Fruit fly (Drosophila melanogaster) Kc167 (cell line): ENCODE results near the gene AhcyL1.

Source experiments
- Myc ChIP-seq: fragments of >200 bp; optimal IDR thresholded peaks from 2 replicates; lab custom pipeline; 2017; ENCODE audit warnings: missing external identifiers
- Sin3A ChIP-seq: fragments of >200 bp; optimal IDR thresholded peaks from 2 replicates; lab custom pipeline; 2018; ENCODE audit warnings: missing external identifiers
- h ChIP-seq: fragments of >200 bp; optimal IDR thresholded peaks from 3 replicates; lab custom pipeline; 2018; ENCODE audit warnings: missing external identifiers
- insv ChIP-seq: fragments of >200 bp; optimal IDR thresholded peaks from 3 replicates; lab custom pipeline; 2018; ENCODE audit warnings: missing external identifiers
- psq ChIP-seq: fragments of >200 bp; optimal IDR thresholded peaks from 2 replicates; lab custom pipeline; 2017; ENCODE audit warnings: missing external identifiers
- ttk ChIP-seq: sonication (Bioruptor generic); optimal IDR thresholded peaks from 2 replicates; lab custom pipeline; 2017; ENCODE audit warnings: missing external identifiers

The AhcyL1 gene

dm6 chr3L:2802085-2802484, 30.0 kb upstream of the AhcyL1 start:
- TF ChIP-seq Myc (lab: Kevin White, UChicago) (no peak), h (lab: Kevin White, UChicago) (no peak), insv (lab: Kevin White, UChicago) (no peak), psq (lab: Kevin White, UChicago) (no peak)

- no peak for TF ChIP-seq psq (lab: Kevin White, UChicago)
- no peak for TF ChIP-seq Sin3A (lab: Kevin White, UChicago)
- no peak for TF ChIP-seq Myc (lab: Kevin White, UChicago)
- TF ChIP-seq ttk, result no peak
- no peak for TF ChIP-seq h (lab: Kevin White, UChicago)
- no peak for TF ChIP-seq insv (lab: Kevin White, UChicago)
Measured at dm6 chr3L:2801376-2801775, 29.3 kb upstream of the AhcyL1 start.

- TF ChIP-seq Sin3A (lab: Kevin White, UChicago) (no peak), h (lab: Kevin White, UChicago) (no peak), ttk (no peak), Myc (lab: Kevin White, UChicago) (no peak), psq (lab: Kevin White, UChicago) (no peak), insv (lab: Kevin White, UChicago) (no peak)
Measured at dm6 chr3L:2800329-2800728, 28.2 kb upstream of the AhcyL1 start.

dm6 chr3L:2799110-2799618, 27.0 kb upstream of the AhcyL1 start:
- no peak for TF ChIP-seq Myc (lab: Kevin White, UChicago)
- no peak for TF ChIP-seq insv (lab: Kevin White, UChicago)
- no peak for TF ChIP-seq ttk
- TF ChIP-seq h (lab: Kevin White, UChicago), result no peak
- no peak for TF ChIP-seq psq (lab: Kevin White, UChicago)
- no peak for TF ChIP-seq Sin3A (lab: Kevin White, UChicago)

dm6 chr3L:2798463-2798993, 26.4 kb upstream of the AhcyL1 start:
- TF ChIP-seq insv (lab: Kevin White, UChicago) (no peak), ttk (no peak), Sin3A (lab: Kevin White, UChicago) (no peak), Myc (lab: Kevin White, UChicago) (no peak), psq (lab: Kevin White, UChicago) (no peak), h (lab: Kevin White, UChicago) (no peak)

- TF ChIP-seq insv (lab: Kevin White, UChicago) (no peak), h (lab: Kevin White, UChicago) (no peak), Myc (lab: Kevin White, UChicago) (no peak), Sin3A (lab: Kevin White, UChicago) (no peak), ttk (no peak), psq (lab: Kevin White, UChicago) (no peak)
Measured at dm6 chr3L:2796242-2796641, 24.1 kb upstream of the AhcyL1 start.

- TF ChIP-seq ttk (no peak), Sin3A (lab: Kevin White, UChicago) (no peak), insv (lab: Kevin White, UChicago) (no peak), Myc (lab: Kevin White, UChicago) (no peak), psq (lab: Kevin White, UChicago) (no peak), h (lab: Kevin White, UChicago) (no peak)
Measured at dm6 chr3L:2795363-2795957, 23.3 kb upstream of the AhcyL1 start.

dm6 chr3L:2785941-2786340, 13.8 kb upstream of the AhcyL1 start:
- TF ChIP-seq Myc (lab: Kevin White, UChicago) (no peak), Sin3A (lab: Kevin White, UChicago) (no peak), h (lab: Kevin White, UChicago) (no peak), psq (lab: Kevin White, UChicago) (no peak), insv (lab: Kevin White, UChicago) (no peak), ttk (no peak)

- TF ChIP-seq h (lab: Kevin White, UChicago) (no peak), ttk (no peak), insv (lab: Kevin White, UChicago) (no peak), Myc (lab: Kevin White, UChicago) (no peak), psq (lab: Kevin White, UChicago) (no peak), Sin3A (lab: Kevin White, UChicago) (no peak)
Measured at dm6 chr3L:2782678-2783027, 10.5 kb upstream of the AhcyL1 start.

- no peak for TF ChIP-seq psq (lab: Kevin White, UChicago)
- no peak for TF ChIP-seq Sin3A (lab: Kevin White, UChicago)
- no peak for TF ChIP-seq ttk
- TF ChIP-seq Myc (lab: Kevin White, UChicago), result no peak
- TF ChIP-seq h (lab: Kevin White, UChicago), result no peak
- TF ChIP-seq insv (lab: Kevin White, UChicago), result no peak
Measured at dm6 chr3L:2781991-2782677, 10.0 kb upstream of the AhcyL1 start, which contains the start of gene Pgant6. Pgant6 (plus strand) TSS chr3L:2782255.

- no peak for TF ChIP-seq h (lab: Kevin White, UChicago)
- TF ChIP-seq psq (lab: Kevin White, UChicago), result no peak
- no peak for TF ChIP-seq insv (lab: Kevin White, UChicago)
- no peak for TF ChIP-seq ttk
- TF ChIP-seq Myc (lab: Kevin White, UChicago), result no peak
- no peak for TF ChIP-seq Sin3A (lab: Kevin White, UChicago)
Measured at dm6 chr3L:2780711-2781110, 8.6 kb upstream of the AhcyL1 start, which contains the start of gene mRpS35. mRpS35 (plus strand) TSS chr3L:2780899.
